Worm (Caenorhabditis elegans) whole organism, L3 larva: ENCODE data around the gene sql-1.
A peak's percentile ranks its signal among the peaks of the same experiment; 100 is the strongest.

Experiments used
- R02D3.7 ChIP-seq: fragments of 150-350 bp; optimal IDR thresholded peaks from 2 replicates; lab custom pipeline; 2014; ENCODE audit warnings: missing biosample characterization, missing genetic modification characterization
- ZK546.5 ChIP-seq: sonication (generic microtip); optimal IDR thresholded peaks from 2 replicates; lab custom pipeline; 2017; ENCODE audit warnings: missing biosample characterization, missing genetic modification characterization
- aly-2 ChIP-seq: fragments of 150-350 bp; optimal IDR thresholded peaks from 2 replicates; lab custom pipeline; 2014; ENCODE audit warnings: missing biosample characterization, missing genetic modification characterization
- ama-1 ChIP-seq: fragments of 150-350 bp; optimal IDR thresholded peaks from 2 replicates; lab custom pipeline; 2018
- ceh-28 ChIP-seq: fragments of 150-350 bp; optimal IDR thresholded peaks from 2 replicates; lab custom pipeline; 2014; ENCODE audit warnings: missing biosample characterization, missing genetic modification reagents, missing genetic modification characterization
- ceh-82 ChIP-seq: fragments of 150-350 bp; optimal IDR thresholded peaks from 2 replicates; lab custom pipeline; 2014; ENCODE audit warnings: missing biosample characterization, missing genetic modification characterization
- ceh-9 ChIP-seq: sonication (generic microtip); optimal IDR thresholded peaks from 2 replicates; lab custom pipeline; 2018; ENCODE audit warnings: missing biosample characterization, missing genetic modification characterization
- daf-12 ChIP-seq: fragments of 150-350 bp; optimal IDR thresholded peaks from 2 replicates; lab custom pipeline; 2014; ENCODE audit warnings: missing biosample characterization, missing genetic modification reagents, missing genetic modification characterization
- egl-27 ChIP-seq: sonication (generic microtip); optimal IDR thresholded peaks from 4 replicates; lab custom pipeline; 2017; ENCODE audit warnings: missing biosample characterization, missing genetic modification reagents, missing genetic modification characterization
- elt-1 ChIP-seq: fragments of 150-350 bp; optimal IDR thresholded peaks from 2 replicates; lab custom pipeline; 2014; ENCODE audit warnings: missing biosample characterization, missing genetic modification characterization
- elt-2 ChIP-seq: sonication (generic microtip); optimal IDR thresholded peaks from 2 replicates; lab custom pipeline; 2016; ENCODE audit warnings: missing genetic modification reagents, mild to moderate bottlenecking, missing genetic modification characterization, missing compliant biosample characterization
- elt-3 ChIP-seq, 3 experiments: fragments of 150-350 bp in 1 of 3; sonication (generic microtip) in 2 of 3; optimal IDR thresholded peaks; 2 replicates in 2 of 3; 4 replicates in 1 of 3; lab custom pipeline; 2014 to 2017; ENCODE audit warnings: missing biosample characterization in 3 of 3, missing genetic modification characterization in 3 of 3
- eor-1 ChIP-seq, 2 experiments: fragments of 150-350 bp; optimal IDR thresholded peaks; 2 replicates each; lab custom pipeline; 2014 to 2018; ENCODE audit warnings: missing biosample characterization in 2 of 2, missing genetic modification characterization in 2 of 2
- fkh-10 ChIP-seq: sonication (generic microtip); optimal IDR thresholded peaks from 2 replicates; lab custom pipeline; 2017; ENCODE audit warnings: missing biosample characterization, missing genetic modification reagents, missing genetic modification characterization
- fkh-2 ChIP-seq: fragments of 150-350 bp; optimal IDR thresholded peaks from 2 replicates; lab custom pipeline; 2014; ENCODE audit warnings: missing biosample characterization, missing genetic modification reagents, missing genetic modification characterization
- fos-1 ChIP-seq: fragments of 150-350 bp; optimal IDR thresholded peaks from 2 replicates; lab custom pipeline; 2014; ENCODE audit warnings: missing biosample characterization, missing genetic modification characterization
- hmg-11 ChIP-seq: sonication (generic microtip); optimal IDR thresholded peaks from 2 replicates; lab custom pipeline; 2016; ENCODE audit warnings: missing genetic modification characterization, missing compliant biosample characterization
- jun-1 ChIP-seq: fragments of 150-350 bp; optimal IDR thresholded peaks from 2 replicates; lab custom pipeline; 2014; ENCODE audit warnings: missing biosample characterization, missing genetic modification reagents, missing genetic modification characterization
- lin-15B ChIP-seq: fragments of 150-350 bp; optimal IDR thresholded peaks from 2 replicates; lab custom pipeline; 2014; ENCODE audit warnings: missing biosample characterization, missing genetic modification characterization
- lin-39 ChIP-seq: fragments of 150-350 bp; optimal IDR thresholded peaks from 2 replicates; lab custom pipeline; 2018; ENCODE audit warnings: missing biosample characterization, missing genetic modification reagents, missing genetic modification characterization
- lsy-12 ChIP-seq: sonication (generic microtip); optimal IDR thresholded peaks from 2 replicates; lab custom pipeline; 2016; ENCODE audit warnings: mild to moderate bottlenecking, missing genetic modification characterization, missing compliant biosample characterization
- mml-1 ChIP-seq: fragments of 150-350 bp; sonication (generic microtip); optimal IDR thresholded peaks from 3 replicates; lab custom pipeline; 2014; ENCODE audit warnings: missing biosample characterization, missing genetic modification characterization
- nfya-1 ChIP-seq: sonication (generic microtip); optimal IDR thresholded peaks from 2 replicates; lab custom pipeline; 2017; ENCODE audit warnings: missing genetic modification characterization, mild to moderate bottlenecking, missing compliant biosample characterization, antibody characterized with exemption, moderate library complexity; ENCODE audit not compliant: insufficient read depth
- nhr-12 ChIP-seq: fragments of 150-350 bp; optimal IDR thresholded peaks from 2 replicates; lab custom pipeline; 2014; ENCODE audit warnings: missing biosample characterization, missing genetic modification characterization
- nhr-23 ChIP-seq: fragments of 150-350 bp; optimal IDR thresholded peaks from 2 replicates; lab custom pipeline; 2014; ENCODE audit warnings: missing biosample characterization, missing genetic modification reagents, missing genetic modification characterization
- nhr-237 ChIP-seq: fragments of 150-350 bp; optimal IDR thresholded peaks from 2 replicates; lab custom pipeline; 2014; ENCODE audit warnings: missing biosample characterization, missing genetic modification characterization
- nhr-25 ChIP-seq: sonication (generic microtip); optimal IDR thresholded peaks from 2 replicates; lab custom pipeline; 2017; ENCODE audit warnings: missing biosample characterization, missing genetic modification characterization
- nhr-43 ChIP-seq: sonication (generic microtip); optimal IDR thresholded peaks from 2 replicates; lab custom pipeline; 2016; ENCODE audit warnings: mild to moderate bottlenecking, missing genetic modification characterization, missing compliant biosample characterization; ENCODE audit not compliant: poor library complexity, severe bottlenecking
- nhr-67 ChIP-seq: fragments of 150-350 bp; optimal IDR thresholded peaks from 2 replicates; lab custom pipeline; 2014; ENCODE audit warnings: missing biosample characterization, missing genetic modification characterization
- nhr-76 ChIP-seq: fragments of 150-350 bp; sonication (generic microtip); optimal IDR thresholded peaks from 5 replicates; lab custom pipeline; 2014; ENCODE audit warnings: missing biosample characterization, missing genetic modification characterization
- nhr-77 ChIP-seq: fragments of 150-350 bp; optimal IDR thresholded peaks from 2 replicates; lab custom pipeline; 2014; ENCODE audit warnings: missing biosample characterization, missing genetic modification characterization
- pha-4 ChIP-seq: fragments of 150-350 bp; optimal IDR thresholded peaks from 2 replicates; lab custom pipeline; 2014; ENCODE audit warnings: missing biosample characterization, missing genetic modification reagents, missing genetic modification characterization
- pqm-1 ChIP-seq: fragments of 150-350 bp; optimal IDR thresholded peaks from 2 replicates; lab custom pipeline; 2017; ENCODE audit warnings: missing biosample characterization, missing genetic modification characterization, inconsistent platforms
- sea-2 ChIP-seq: fragments of 150-350 bp; sonication (generic microtip); optimal IDR thresholded peaks from 4 replicates; lab custom pipeline; 2014; ENCODE audit warnings: missing biosample characterization, missing genetic modification reagents, missing genetic modification characterization
- skn-1 ChIP-seq: fragments of 150-350 bp; optimal IDR thresholded peaks from 2 replicates; lab custom pipeline; 2014; ENCODE audit warnings: missing biosample characterization, missing genetic modification characterization
- snpc-4 ChIP-seq: fragments of 150-350 bp; optimal IDR thresholded peaks from 2 replicates; lab custom pipeline; 2014; ENCODE audit warnings: missing biosample characterization, missing genetic modification characterization
- tbx-2 ChIP-seq: sonication (generic microtip); optimal IDR thresholded peaks from 2 replicates; lab custom pipeline; 2016; ENCODE audit warnings: mild to moderate bottlenecking, missing genetic modification characterization, missing compliant biosample characterization
- unc-39 ChIP-seq: sonication (generic microtip); optimal IDR thresholded peaks from 4 replicates; lab custom pipeline; 2017; ENCODE audit warnings: missing biosample characterization, missing genetic modification characterization
- unc-62 ChIP-seq: fragments of 150-350 bp; sonication (generic microtip); optimal IDR thresholded peaks from 4 replicates; lab custom pipeline; 2014; ENCODE audit warnings: missing biosample characterization, missing genetic modification reagents, missing genetic modification characterization
- zag-1 ChIP-seq: fragments of 150-350 bp; optimal IDR thresholded peaks from 2 replicates; lab custom pipeline; 2014; ENCODE audit warnings: missing biosample characterization, missing genetic modification characterization
- ztf-4 ChIP-seq: fragments of 150-350 bp; optimal IDR thresholded peaks from 2 replicates; lab custom pipeline; 2014; ENCODE audit warnings: missing biosample characterization, missing genetic modification characterization

Gene sql-1

DNA sequence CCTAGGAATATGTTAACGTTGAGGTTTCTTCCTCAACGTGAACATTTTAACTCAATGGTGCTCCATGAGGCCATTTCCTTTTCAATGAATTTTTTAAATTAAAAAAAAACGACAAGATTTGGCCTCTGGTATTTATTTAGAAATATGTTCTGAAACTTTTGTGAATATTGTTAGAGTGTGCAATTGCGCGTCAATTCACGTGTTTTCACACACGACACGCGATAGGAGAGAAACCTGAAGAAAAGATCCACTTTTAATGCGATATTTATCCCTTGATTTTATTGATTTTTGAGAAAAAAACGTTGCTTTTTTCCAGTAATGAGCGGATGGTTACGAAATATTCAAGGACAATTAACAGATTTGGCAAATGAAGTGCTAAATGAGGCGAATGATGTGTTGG, at the start of gene sql-1:
TSS of gene sql-1 (plus strand) at position 313 of the 400 bp plus-strand sequence.
- no peak for TF ChIP-seq nhr-77
- no peak for TF ChIP-seq mml-1 (tag; lab: Kevin White, UChicago)
- TF ChIP-seq lsy-12 = no peak
- TF ChIP-seq ZK546.5 (tag; lab: Kevin White, UChicago) = no peak
- no peak for TF ChIP-seq egl-27
- no peak for TF ChIP-seq unc-62 (GFP tag; lab: Kevin White, UChicago)
- TF ChIP-seq lin-39 (tag; lab: Kevin White, UChicago) = no peak
- no peak for TF ChIP-seq elt-1
- no peak for TF ChIP-seq nhr-76 (tag; lab: Kevin White, UChicago)
- TF ChIP-seq elt-2 (tag; lab: Kevin White, UChicago) = no peak
- peak; percentile 42 for TF ChIP-seq nfya-1
- TF ChIP-seq nhr-12 = no peak
- no peak for TF ChIP-seq daf-12
- TF ChIP-seq fkh-2 (tag; lab: Kevin White, UChicago) = no peak
- TF ChIP-seq hmg-11 (tag; lab: Kevin White, UChicago) = peak; percentile 34

DNA sequence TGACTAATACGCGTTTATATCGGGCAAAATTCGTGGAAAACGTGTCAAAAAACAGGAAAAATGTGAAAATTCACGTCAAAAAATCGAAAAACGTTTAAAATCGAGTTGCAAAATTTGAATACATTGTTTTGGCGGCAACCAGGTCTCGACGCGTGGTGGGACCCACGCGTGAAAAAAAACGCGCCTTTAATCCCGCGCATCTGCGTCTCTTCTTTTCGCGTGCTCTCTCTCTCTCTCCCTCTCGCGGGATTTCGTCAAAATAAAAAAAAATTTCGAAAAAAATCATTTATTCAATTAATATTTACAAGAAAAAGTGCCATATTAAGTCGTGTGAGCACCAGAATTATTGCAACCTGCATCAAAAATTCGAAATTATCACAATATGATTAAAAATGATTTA, 46.0 kb upstream of the sql-1 start, which contains the start of gene ani-1:
TSS of gene ani-1 (minus strand) at position 61 of the 400 bp plus-strand sequence.
- no peak for TF ChIP-seq pqm-1 (tag; lab: Kevin White, UChicago)
- TF ChIP-seq nfya-1 = peak; percentile 83
- TF ChIP-seq pha-4 = peak; percentile 57
- TF ChIP-seq nhr-76 (tag; lab: Kevin White, UChicago) = no peak
- TF ChIP-seq lin-39 (tag; lab: Kevin White, UChicago) = peak; percentile 29
- TF ChIP-seq ama-1 (lab: Kevin White, UChicago) = peak; percentile 90
- no peak for TF ChIP-seq eor-1 (tag; optimal IDR thresholded peaks at IDR 0.05; lab: Kevin White, UChicago)
- peak; percentile 70 for TF ChIP-seq nhr-23 (tag; lab: Kevin White, UChicago)
- peak; percentile 34 for TF ChIP-seq fkh-10 (GFP tag; lab: Kevin White, UChicago)
- peak; percentile 81 for TF ChIP-seq lin-15B (tag; lab: Kevin White, UChicago)
- TF ChIP-seq elt-3 (tag; optimal IDR thresholded peaks at IDR 0.05; lab: Kevin White, UChicago) = no peak
- peak; percentile 47 for TF ChIP-seq nhr-25 (tag; lab: Kevin White, UChicago)
- no peak for TF ChIP-seq ceh-82 (tag; lab: Kevin White, UChicago)
- TF ChIP-seq fos-1 (tag; lab: Kevin White, UChicago) = no peak
- TF ChIP-seq jun-1 = no peak
- TF ChIP-seq tbx-2 (tag; lab: Kevin White, UChicago) = no peak
- no peak for TF ChIP-seq ceh-9 (tag; lab: Kevin White, UChicago)
- no peak for TF ChIP-seq sea-2 (GFP tag; lab: Kevin White, UChicago)
- no peak for TF ChIP-seq elt-2 (tag; lab: Kevin White, UChicago)
- TF ChIP-seq hmg-11 (tag; lab: Kevin White, UChicago) = peak; percentile 67
- no peak for TF ChIP-seq ztf-4 (tag; lab: Kevin White, UChicago)
- no peak for TF ChIP-seq unc-62 (GFP tag; lab: Kevin White, UChicago)
- no peak for TF ChIP-seq elt-1
- no peak for TF ChIP-seq nhr-67 (tag; lab: Kevin White, UChicago)
- peak; percentile 10 for TF ChIP-seq R02D3.7 (tag; lab: Kevin White, UChicago)
- no peak for TF ChIP-seq nhr-237 (tag; lab: Kevin White, UChicago)
- no peak for TF ChIP-seq snpc-4 (tag; lab: Kevin White, UChicago)
- TF ChIP-seq egl-27 = no peak
- peak; percentile 31 for TF ChIP-seq nhr-43
- peak; percentile 38 for TF ChIP-seq skn-1 (tag; lab: Kevin White, UChicago)
- TF ChIP-seq nhr-77 = no peak
- no peak for TF ChIP-seq daf-12
- TF ChIP-seq, all 47 proteins: peak for 12

DNA sequence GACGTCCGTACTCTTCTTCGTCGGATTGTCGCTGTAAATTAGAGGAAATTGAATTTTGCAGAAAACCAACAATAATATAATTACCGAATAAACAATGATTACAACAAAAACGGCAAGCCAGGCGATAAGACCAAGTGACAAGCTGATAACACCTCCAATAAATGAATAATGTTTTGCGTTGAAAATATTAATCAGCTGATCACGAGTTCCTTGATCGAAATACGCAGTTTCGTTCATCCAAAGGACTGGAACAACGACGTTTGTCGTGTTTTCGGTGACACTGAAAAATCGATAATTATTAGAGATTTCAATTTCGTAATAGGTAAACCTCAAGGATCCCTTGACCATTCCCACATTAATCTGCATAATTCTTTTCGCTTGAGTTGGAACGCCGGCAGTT, 45.6 kb upstream of the sql-1 start:
- TF ChIP-seq nhr-23 (tag; lab: Kevin White, UChicago) = no peak
- no peak for TF ChIP-seq aly-2
- peak; percentile 68 for TF ChIP-seq pqm-1 (tag; lab: Kevin White, UChicago)
- TF ChIP-seq elt-2 (tag; lab: Kevin White, UChicago) = peak; percentile 81
- TF ChIP-seq zag-1 (tag; lab: Kevin White, UChicago) = no peak
- no peak for TF ChIP-seq unc-39 (tag; lab: Kevin White, UChicago)
- peak; percentile 66 for TF ChIP-seq ceh-28
- no peak for TF ChIP-seq ZK546.5 (tag; lab: Kevin White, UChicago)
- no peak for TF ChIP-seq R02D3.7 (tag; lab: Kevin White, UChicago)
- no peak for TF ChIP-seq skn-1 (tag; lab: Kevin White, UChicago)
